Worm (Caenorhabditis elegans): ENCODE results near the gene dlc-3.

Gene dlc-3

DNA sequence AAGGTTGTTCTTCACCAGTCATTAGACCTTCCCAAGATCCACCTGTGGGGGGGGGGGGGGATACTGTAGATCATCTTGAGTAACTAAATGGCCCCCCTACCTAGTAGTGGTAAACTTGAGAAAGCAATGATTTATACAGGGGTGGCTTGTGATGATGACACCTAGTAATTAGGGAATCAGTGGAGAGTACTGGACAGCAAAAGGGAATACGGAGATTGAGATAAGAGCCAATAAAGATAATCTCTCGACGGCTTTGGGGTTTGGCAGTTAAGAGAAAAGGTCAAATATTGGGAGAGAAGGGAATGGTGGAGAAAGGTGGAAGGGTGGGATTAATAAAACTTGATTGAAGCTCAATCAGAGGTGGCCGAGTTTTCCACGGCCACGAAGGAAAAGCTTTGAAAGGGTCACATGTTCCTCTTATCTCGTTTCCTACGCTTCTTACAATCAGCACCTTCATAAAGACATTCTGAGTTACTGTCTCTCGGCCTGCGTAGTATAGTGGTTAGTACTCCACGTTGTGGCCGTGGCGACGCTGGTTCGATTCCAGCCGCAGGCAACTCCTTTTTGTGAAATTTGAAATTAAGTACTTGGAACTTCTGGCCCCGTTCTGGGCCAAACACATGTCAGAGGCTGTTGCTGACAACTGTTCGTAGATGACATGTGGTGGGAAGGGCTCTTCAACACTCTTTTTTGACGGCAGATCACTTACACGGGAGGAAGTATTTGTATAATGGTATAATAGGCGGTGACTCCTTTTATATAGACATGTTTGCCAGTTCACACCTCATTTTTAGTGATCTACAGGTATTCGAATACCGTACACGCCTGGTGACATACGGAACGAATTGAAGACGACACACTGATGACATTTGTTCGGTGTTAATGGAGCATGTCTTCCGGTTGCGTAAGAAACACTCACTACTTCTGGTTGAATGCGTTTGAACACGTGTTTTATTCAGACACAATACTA lies 31.3 kb upstream of the dlc-3 start (continued):
- TF ChIP-seq unc-62 (GFP tag; optimal IDR thresholded peaks at IDR 0.05 in 1 of 2), result peak in 1 of 2 experiments; percentile 69
- no peak for TF ChIP-seq unc-62 (tag; optimal IDR thresholded peaks at IDR 0.05)
- TF ChIP-seq lim-7 (GFP tag; IDR thresholded peaks at IDR 0.05), result peak; percentile 92
- TF ChIP-seq F10B5.3 (tag; optimal IDR thresholded peaks at IDR 0.05), result no peak
- TF ChIP-seq fos-1 (tag; optimal IDR thresholded peaks at IDR 0.05), result no peak
- TF ChIP-seq F44E2.7 (GFP tag; IDR thresholded peaks at IDR 0.05), result 0 out of 2 replicates have a peak, but pooled peaks have one; percentile 73
- TF ChIP-seq aha-1 (tag), result peak; percentile 29
- TF ChIP-seq ztf-7 (tag; optimal IDR thresholded peaks at IDR 0.05), result no peak
- no peak for TF ChIP-seq skn-1 (tag; optimal IDR thresholded peaks at IDR 0.05)
- no peak for TF ChIP-seq snpc-4 (tag; optimal IDR thresholded peaks at IDR 0.05)
- TF ChIP-seq lir-3 (tag; optimal IDR thresholded peaks at IDR 0.05), result peak; percentile 47
- no peak for TF ChIP-seq R02D3.7 (tag; optimal IDR thresholded peaks at IDR 0.05)
- TF ChIP-seq nhr-48 (tag; optimal IDR thresholded peaks at IDR 0.05), result no peak
- TF ChIP-seq tag-97 (GFP tag; IDR thresholded peaks at IDR 0.05), result no peak
- peak; percentile 46 for TF ChIP-seq nhr-111 (GFP tag; optimal IDR thresholded peaks at IDR 0.05)
- peak; percentile 59 for TF ChIP-seq ctbp-1 (GFP tag; IDR thresholded peaks at IDR 0.05)
- TF ChIP-seq rbr-2 (tag; optimal IDR thresholded peaks at IDR 0.05), result peak; percentile 43
- no peak for TF ChIP-seq fkh-10 (GFP tag; optimal IDR thresholded peaks at IDR 0.05)
- TF ChIP-seq zip-2 (tag; optimal IDR thresholded peaks at IDR 0.05), result peak; percentile 19
- no peak for TF ChIP-seq nhr-41 (GFP tag; IDR thresholded peaks at IDR 0.05)
- TF ChIP-seq vab-7 (GFP tag; IDR thresholded peaks at IDR 0.05), result peak; percentile 87
- 0 out of 2 replicates have a peak, but pooled peaks have one; percentile 44 for TF ChIP-seq zfp-3 (GFP tag; conservative IDR thresholded peaks at IDR 0.05)
- peak; percentile 79 for TF ChIP-seq F26F4.8 (GFP tag; conservative IDR thresholded peaks at IDR 0.05)
- peak; percentile 93; the same call in 1 of the 2 replicates for TF ChIP-seq Y105C5A.15 (GFP tag; IDR thresholded peaks at IDR 0.05)
- TF ChIP-seq ztf-11 (tag; optimal IDR thresholded peaks at IDR 0.05), result no peak
- no peak for TF ChIP-seq egl-27 (tag; optimal IDR thresholded peaks at IDR 0.05)
- TF ChIP-seq lsy-2 (tag; optimal IDR thresholded peaks at IDR 0.05), result peak in 1 of 2 experiments; percentile 27
- peak; percentile 63 for TF ChIP-seq mes-2 (tag; optimal IDR thresholded peaks at IDR 0.05; ENCODE audit: poor library complexity, severe bottlenecking)
- peak; percentile 89 for TF ChIP-seq egl-43 (GFP tag; IDR thresholded peaks at IDR 0.05)
- TF ChIP-seq ceh-20 (GFP tag; IDR thresholded peaks at IDR 0.05), result peak; percentile 43; the same call in 1 of the 2 replicates
- peak; percentile 30; the same call in 1 of the 2 replicates for TF ChIP-seq zip-11 (GFP tag; IDR thresholded peaks at IDR 0.05)
- peak; percentile 55; the same call in 1 of the 2 replicates for TF ChIP-seq ZK337.2 (GFP tag; IDR thresholded peaks at IDR 0.05)
- TF ChIP-seq zag-1 (tag; optimal IDR thresholded peaks at IDR 0.05), result no peak
- TF ChIP-seq hmg-1.1 (GFP tag; IDR thresholded peaks at IDR 0.05), result peak; percentile 60; the same call in 1 of the 2 replicates
- TF ChIP-seq daf-19 (GFP tag; conservative IDR thresholded peaks at IDR 0.05), result no peak
- peak; percentile 35 for TF ChIP-seq unc-130 (GFP tag; optimal IDR thresholded peaks at IDR 0.05)
- peak; percentile 29 to 93 for TF ChIP-seq daf-16 (GFP tag; optimal IDR thresholded peaks at IDR 0.05)
- TF ChIP-seq daf-16 (tag; optimal IDR thresholded peaks at IDR 0.05), result peak; percentile 38
- 0 out of 2 replicates have a peak, but pooled peaks have one; percentile 35 for TF ChIP-seq daf-8 (GFP tag; IDR thresholded peaks at IDR 0.05)
- peak; percentile 93 for TF ChIP-seq arid-1 (GFP tag; conservative IDR thresholded peaks at IDR 0.05)
- peak; percentile 97 for TF ChIP-seq snpc-1.2 (GFP tag; IDR thresholded peaks at IDR 0.05)
- TF ChIP-seq ceh-82 (tag; optimal IDR thresholded peaks at IDR 0.05), result no peak
- no peak for TF ChIP-seq attf-4 (tag; optimal IDR thresholded peaks at IDR 0.05)
- no peak for TF ChIP-seq Y75B8A.6 (GFP tag; IDR thresholded peaks at IDR 0.05)
- TF ChIP-seq cey-2 (tag; optimal IDR thresholded peaks at IDR 0.05; ENCODE audit: borderline replicate concordance, insufficient read depth), result no peak
- TF ChIP-seq mxl-3 (GFP tag; optimal IDR thresholded peaks at IDR 0.05), result peak; percentile 53
- TF ChIP-seq ZK546.5 (tag; optimal IDR thresholded peaks at IDR 0.05), result no peak
- peak; percentile 83 for TF ChIP-seq lin-38 (GFP tag; IDR thresholded peaks at IDR 0.05)
- no peak for TF ChIP-seq ceh-62 (tag; optimal IDR thresholded peaks at IDR 0.05)
- TF ChIP-seq nhr-77 (tag; optimal IDR thresholded peaks at IDR 0.05), result no peak

Data from whole organism, L4 larva.